Fruit fly (Drosophila melanogaster) Kc167 (cell line): ENCODE results near the gene CG43703.

ENCODE experiments used
- Myc ChIP-seq: fragments of >200 bp; optimal IDR thresholded peaks from 2 replicates; lab custom pipeline; 2017; ENCODE audit warnings: missing external identifiers
- Sin3A ChIP-seq: fragments of >200 bp; optimal IDR thresholded peaks from 2 replicates; lab custom pipeline; 2018; ENCODE audit warnings: missing external identifiers
- h ChIP-seq: fragments of >200 bp; optimal IDR thresholded peaks from 3 replicates; lab custom pipeline; 2018; ENCODE audit warnings: missing external identifiers
- insv ChIP-seq: fragments of >200 bp; optimal IDR thresholded peaks from 3 replicates; lab custom pipeline; 2018; ENCODE audit warnings: missing external identifiers
- psq ChIP-seq: fragments of >200 bp; optimal IDR thresholded peaks from 2 replicates; lab custom pipeline; 2017; ENCODE audit warnings: missing external identifiers
- ttk ChIP-seq: sonication (Bioruptor generic); optimal IDR thresholded peaks from 2 replicates; lab custom pipeline; 2017; ENCODE audit warnings: missing external identifiers

DNA sequence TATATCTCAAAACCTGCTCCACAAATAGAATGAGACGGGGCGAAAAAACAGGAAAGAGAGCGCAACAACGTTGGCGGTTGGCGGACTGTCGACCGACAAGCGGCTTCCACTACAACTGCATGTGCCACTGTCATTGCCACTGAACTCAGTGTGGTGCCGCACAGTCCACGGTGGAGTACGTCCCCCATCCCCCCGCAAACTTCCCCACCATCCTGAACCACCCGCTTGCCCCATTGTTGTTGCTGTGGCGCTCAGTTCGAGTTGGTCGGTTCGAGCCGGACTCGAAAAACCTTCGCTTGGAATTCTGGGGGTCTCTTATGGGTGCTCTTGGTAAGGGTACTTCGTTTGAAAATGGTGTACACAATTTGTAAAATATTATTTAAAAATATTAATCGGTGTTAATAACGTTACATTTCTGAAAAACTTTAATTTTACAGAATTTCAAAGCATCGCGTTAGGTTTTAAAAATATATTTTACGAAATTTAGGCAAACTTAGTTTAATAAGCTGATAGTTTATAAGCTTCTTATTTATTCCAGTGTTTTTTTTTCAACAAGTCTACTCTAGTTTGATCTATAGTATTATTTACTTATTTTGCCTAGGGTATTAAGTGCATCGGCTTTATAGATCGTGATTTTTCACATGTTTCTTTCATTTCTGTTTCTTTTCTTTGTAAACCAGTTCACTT lies 7.8 kb downstream of the CG43703 start:
- TF ChIP-seq psq (lab: Kevin White, UChicago), result no peak
- TF ChIP-seq h (lab: Kevin White, UChicago), result no peak
- TF ChIP-seq ttk (lab: Kevin White, UChicago), result no peak
- TF ChIP-seq Sin3A, result no peak
- TF ChIP-seq Myc, result no peak
- TF ChIP-seq insv, result no peak
